Worm (Caenorhabditis elegans): ENCODE results near the gene C32D5.11.

DNA sequence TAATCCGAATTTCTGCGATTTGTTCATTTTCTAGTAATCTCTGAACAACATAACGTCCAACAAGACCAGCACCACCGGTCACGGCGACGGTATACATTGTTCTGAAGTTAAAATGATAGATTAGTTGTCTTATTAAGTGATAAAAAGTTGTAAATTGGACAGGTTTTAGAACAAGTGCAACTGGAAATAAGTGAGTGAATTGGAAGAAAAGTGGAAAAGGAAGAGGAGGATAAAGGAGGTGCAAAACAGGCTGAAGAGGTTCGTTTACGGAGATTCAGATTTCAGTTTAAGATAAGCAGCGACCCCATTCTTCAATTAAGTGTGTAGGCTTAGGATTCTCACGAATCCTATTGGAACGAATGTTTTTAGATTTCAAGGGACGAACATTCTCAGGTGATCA is 3.7 kb upstream of the C32D5.11 start, which contains the start of gene C32D5.12:
- TF ChIP-seq ceh-45 (GFP tag; IDR thresholded peaks at IDR 0.05): no peak
- no peak for TF ChIP-seq hlh-30 (tag; optimal IDR thresholded peaks at IDR 0.05; ENCODE audit: insufficient read depth)
- no peak for TF ChIP-seq pag-3 (tag; optimal IDR thresholded peaks at IDR 0.05; ENCODE audit: borderline replicate concordance)
- TF ChIP-seq nfya-1 (tag; optimal IDR thresholded peaks at IDR 0.05): no peak
- TF ChIP-seq elt-2 (tag; optimal IDR thresholded peaks at IDR 0.05): no peak

Data from whole organism, late embryonic.